Worm (Caenorhabditis elegans): ENCODE results near the gene F41F3.8.

DNA sequence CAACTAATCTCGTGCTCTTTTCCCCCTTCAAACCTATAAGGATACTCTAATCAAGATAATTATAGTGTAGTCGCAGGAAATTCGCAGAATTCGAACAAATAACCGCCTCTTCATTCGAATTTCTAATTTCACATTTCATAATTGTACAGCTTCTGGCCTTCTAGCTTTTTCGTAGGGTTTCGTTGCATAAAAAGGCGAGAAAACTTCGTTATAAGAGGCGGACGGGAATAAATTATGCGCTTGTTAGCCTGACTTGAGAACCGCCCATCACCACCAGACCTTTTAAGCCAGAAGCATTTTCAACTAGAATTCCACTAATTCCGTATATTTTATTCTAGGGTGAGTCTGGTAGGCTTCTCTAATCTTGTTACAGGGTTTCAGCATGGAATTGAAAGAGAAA is 33.0 kb downstream of the F41F3.8 start, which contains the start of gene K03B4.4:
- TF ChIP-seq zip-11 (GFP tag; IDR thresholded peaks at IDR 0.05) (no peak), vab-7 (GFP tag; IDR thresholded peaks at IDR 0.05) (no peak), dmd-6 (GFP tag; IDR thresholded peaks at IDR 0.05) (no peak), pqm-1 (tag; optimal IDR thresholded peaks at IDR 0.05) (no peak), nhr-10 (tag; optimal IDR thresholded peaks at IDR 0.05) (no peak), daf-12 (tag; optimal IDR thresholded peaks at IDR 0.05) (no peak), dmd-9 (GFP tag; IDR thresholded peaks at IDR 0.05) (no peak), F49E8.2 (tag; optimal IDR thresholded peaks at IDR 0.05; ENCODE audit: borderline replicate concordance) (no peak), Y75B8A.6 (GFP tag; IDR thresholded peaks at IDR 0.05) (no peak), R02D3.7 (tag; optimal IDR thresholded peaks at IDR 0.05) (no peak), unc-62 (GFP tag; optimal IDR thresholded peaks at IDR 0.05 in 1 of 2) (no peak), unc-62 (tag; optimal IDR thresholded peaks at IDR 0.05) (no peak)

Measured in whole organism, L4 larva.